Fruit fly (Drosophila melanogaster): Measurements from ENCODE around the gene CG15571.

CG15571 gene

dm6 chrX:4252690-4253089 lies 35.5 kb upstream of the CG15571 start, which contains the start of gene CG15576:
TSS of gene CG15576 (minus strand) at chrX:4252790.
- TF ChIP-seq Dfd (GFP tag; optimal IDR thresholded peaks at IDR 0.05) (no peak), woc (GFP tag; optimal IDR thresholded peaks at IDR 0.05) (no peak), dsf (GFP tag; optimal IDR thresholded peaks at IDR 0.05; ENCODE audit: borderline replicate concordance) (no peak), tai (GFP tag; optimal IDR thresholded peaks at IDR 0.05) (no peak), brk (GFP tag; optimal IDR thresholded peaks at IDR 0.05) (no peak), Mio (GFP tag; optimal IDR thresholded peaks at IDR 0.05) (no peak), Hnf4 (GFP tag; optimal IDR thresholded peaks at IDR 0.05) (no peak), lola (GFP tag; optimal IDR thresholded peaks at IDR 0.05) (no peak), usp (GFP tag; optimal IDR thresholded peaks at IDR 0.05) (no peak), HLH106 (tag; optimal IDR thresholded peaks at IDR 0.05) (no peak), Hr83 (GFP tag; optimal IDR thresholded peaks at IDR 0.05; ENCODE audit: poor library complexity, severe bottlenecking) (no peak), br (GFP tag; optimal IDR thresholded peaks at IDR 0.05) (no peak), N (GFP tag; optimal IDR thresholded peaks at IDR 0.05) (no peak), Dif (GFP tag; optimal IDR thresholded peaks at IDR 0.05; ENCODE audit: partially characterized antibody) (no peak), Vsx2 (GFP tag; optimal IDR thresholded peaks at IDR 0.05; ENCODE audit: partially characterized antibody) (no peak), foxo (GFP tag; optimal IDR thresholded peaks at IDR 0.05) (no peak), pan (optimal IDR thresholded peaks at IDR 0.05) (no peak)

dm6 chrX:4248077-4248476 lies 30.9 kb upstream of the CG15571 start, which contains the start of gene CG43135:
TSS of gene CG43135 (plus strand) at chrX:4248377.
- TF ChIP-seq HLH106 (tag; optimal IDR thresholded peaks at IDR 0.05) (no peak), rgr (GFP tag; optimal IDR thresholded peaks at IDR 0.05) (no peak), sv (GFP tag; optimal IDR thresholded peaks at IDR 0.05) (no peak)

dm6 chrX:4247013-4247412 lies 29.8 kb upstream of the CG15571 start, which contains the start of gene CG43134:
TSS of gene CG43134 (plus strand) at chrX:4247313.
- TF ChIP-seq br (GFP tag; optimal IDR thresholded peaks at IDR 0.05) (no peak), Abd-B (GFP tag; optimal IDR thresholded peaks at IDR 0.05) (no peak), CG32264 (GFP tag; optimal IDR thresholded peaks at IDR 0.05) (no peak), psq (GFP tag; optimal IDR thresholded peaks at IDR 0.05) (no peak), sv (GFP tag; optimal IDR thresholded peaks at IDR 0.05) (no peak), sage (GFP tag; optimal IDR thresholded peaks at IDR 0.05) (no peak), dl (GFP tag; optimal IDR thresholded peaks at IDR 0.05; ENCODE audit: insufficient read depth in 1 of 2, partially characterized antibody in 2 of 2) (no peak), Vsx2 (GFP tag; optimal IDR thresholded peaks at IDR 0.05; ENCODE audit: partially characterized antibody) (no peak), dsf (GFP tag; optimal IDR thresholded peaks at IDR 0.05; ENCODE audit: borderline replicate concordance) (no peak), woc (GFP tag; optimal IDR thresholded peaks at IDR 0.05) (no peak), N (GFP tag; optimal IDR thresholded peaks at IDR 0.05) (no peak), brk (GFP tag; optimal IDR thresholded peaks at IDR 0.05) (no peak), Hnf4 (GFP tag; optimal IDR thresholded peaks at IDR 0.05) (no peak), Hr83 (GFP tag; optimal IDR thresholded peaks at IDR 0.05; ENCODE audit: poor library complexity, severe bottlenecking) (no peak), rgr (GFP tag; optimal IDR thresholded peaks at IDR 0.05) (no peak), tai (GFP tag; optimal IDR thresholded peaks at IDR 0.05) (no peak), Jra (GFP tag; optimal IDR thresholded peaks at IDR 0.05) (no peak), CG9705 (GFP tag; optimal IDR thresholded peaks at IDR 0.05) (no peak), fru (GFP tag; optimal IDR thresholded peaks at IDR 0.05) (no peak), Rel (GFP tag; optimal IDR thresholded peaks at IDR 0.05) (no peak), Rel (tag; optimal IDR thresholded peaks at IDR 0.05) (no peak)

- TF ChIP-seq Vsx2 (GFP tag; optimal IDR thresholded peaks at IDR 0.05; ENCODE audit: partially characterized antibody) = no peak
- no peak for TF ChIP-seq CrebA (GFP tag; optimal IDR thresholded peaks at IDR 0.05; ENCODE audit: borderline replicate concordance)
- no peak for TF ChIP-seq Jra (GFP tag; optimal IDR thresholded peaks at IDR 0.05)
- no peak for TF ChIP-seq br (GFP tag; optimal IDR thresholded peaks at IDR 0.05)
- no peak for TF ChIP-seq usp (GFP tag; optimal IDR thresholded peaks at IDR 0.05)
- no peak for TF ChIP-seq pan (optimal IDR thresholded peaks at IDR 0.05)
- no peak for TF ChIP-seq Hr83 (GFP tag; optimal IDR thresholded peaks at IDR 0.05; ENCODE audit: poor library complexity, severe bottlenecking)
- no peak for TF ChIP-seq fru (GFP tag; optimal IDR thresholded peaks at IDR 0.05)
Measured at dm6 chrX:4246039-4246438, 28.8 kb upstream of the CG15571 start, which contains the start of gene Muc4B. TSS of gene Muc4B (minus strand) at chrX:4246139.

dm6 chrX:4242726-4243125 lies 25.5 kb upstream of the CG15571 start, which contains the start of gene Femcoat:
TSS of gene Femcoat (minus strand) at chrX:4242826.
- TF ChIP-seq woc (GFP tag; optimal IDR thresholded peaks at IDR 0.05) (no peak), OdsH (GFP tag; optimal IDR thresholded peaks at IDR 0.05) (no peak), Abd-B (GFP tag; optimal IDR thresholded peaks at IDR 0.05) (no peak), brk (GFP tag; optimal IDR thresholded peaks at IDR 0.05) (no peak), Hr78 (GFP tag; optimal IDR thresholded peaks at IDR 0.05) (no peak), Myc (optimal IDR thresholded peaks at IDR 0.05) (no peak), HLH106 (tag; optimal IDR thresholded peaks at IDR 0.05) (no peak), dsf (GFP tag; optimal IDR thresholded peaks at IDR 0.05; ENCODE audit: borderline replicate concordance) (no peak), psq (GFP tag; optimal IDR thresholded peaks at IDR 0.05) (no peak), GATAd (GFP tag; optimal IDR thresholded peaks at IDR 0.05) (no peak), sage (GFP tag; optimal IDR thresholded peaks at IDR 0.05) (no peak), lola (GFP tag; optimal IDR thresholded peaks at IDR 0.05) (no peak), Dfd (GFP tag; optimal IDR thresholded peaks at IDR 0.05) (no peak), ey (GFP tag; optimal IDR thresholded peaks at IDR 0.05) (no peak), Rel (GFP tag; optimal IDR thresholded peaks at IDR 0.05) (no peak), Rel (tag; optimal IDR thresholded peaks at IDR 0.05) (no peak), Jra (GFP tag; optimal IDR thresholded peaks at IDR 0.05) (no peak)

Measured in whole organism, wandering third instar larva.